Worm (Caenorhabditis elegans) whole organism, L3 larva: ENCODE data around the gene F55G11.4.

Experiments used
- mdl-1 ChIP-seq: fragments of 150-350 bp; optimal IDR thresholded peaks from 2 replicates; lab custom pipeline; 2014; ENCODE audit warnings: missing biosample characterization, missing genetic modification characterization
- nhr-11 ChIP-seq: fragments of 150-350 bp; optimal IDR thresholded peaks from 2 replicates; lab custom pipeline; 2014; ENCODE audit warnings: missing biosample characterization, missing genetic modification characterization
- nhr-12 ChIP-seq: fragments of 150-350 bp; optimal IDR thresholded peaks from 2 replicates; lab custom pipeline; 2014; ENCODE audit warnings: missing biosample characterization, missing genetic modification characterization

DNA sequence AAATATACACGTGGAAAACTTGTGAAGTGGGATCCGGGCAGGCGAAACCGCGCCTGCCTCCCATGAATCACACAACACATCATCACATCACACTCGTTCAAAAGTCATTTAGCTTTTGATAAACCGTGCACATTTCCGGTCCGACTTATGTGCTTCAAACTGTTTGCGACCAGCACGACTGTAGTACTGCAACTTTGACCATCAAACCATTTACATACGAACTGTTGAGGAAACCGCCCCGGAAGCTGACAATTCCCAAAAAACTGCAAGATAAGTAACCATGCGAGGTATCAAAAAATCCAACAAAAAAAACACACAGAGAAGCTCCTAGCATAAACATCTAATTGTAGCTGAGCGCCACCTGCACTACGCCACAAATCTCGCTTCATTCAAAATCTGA, 644 bp upstream of the F55G11.4 start:
- no peak for TF ChIP-seq nhr-12 (tag; lab: Kevin White, UChicago)
- TF ChIP-seq mdl-1: no peak
- TF ChIP-seq nhr-11 (tag; lab: Kevin White, UChicago): no peak
